Worm (Caenorhabditis elegans) whole organism, early embryonic: ENCODE results near the gene swan-2.

Source experiments
- aly-1 ChIP-seq: sonication (generic microtip); optimal IDR thresholded peaks from 2 replicates; lab custom pipeline; 2016; ENCODE audit warnings: missing genetic modification characterization, missing compliant biosample characterization
- ama-1 ChIP-seq: fragments of 150-350 bp; optimal IDR thresholded peaks from 2 replicates; lab custom pipeline; 2014
- ceh-13 ChIP-seq: fragments of 200-800 bp; sonication (Bioruptor generic); optimal IDR thresholded peaks from 2 replicates; lab custom pipeline; 2018; ENCODE audit warnings: mild to moderate bottlenecking, missing genetic modification characterization, missing compliant biosample characterization
- ets-7 ChIP-seq: sonication (generic microtip); optimal IDR thresholded peaks from 2 replicates; lab custom pipeline; 2016; ENCODE audit warnings: missing genotype, missing genetic modification characterization, missing compliant biosample characterization
- flt-1 ChIP-seq: fragments of 200-800 bp; sonication (Bioruptor generic); IDR thresholded peaks from 2 replicates; pipeline ENCODE4 v1.3.6; 2022; ENCODE audit warnings: missing genetic modification characterization, missing compliant biosample characterization
- hmbx-1 ChIP-seq: sonication (generic microtip); optimal IDR thresholded peaks from 2 replicates; lab custom pipeline; 2016; ENCODE audit warnings: mild to moderate bottlenecking, missing genetic modification characterization, missing compliant biosample characterization
- hmg-4 ChIP-seq: fragments of 200-800 bp; sonication (Bioruptor generic); optimal IDR thresholded peaks from 2 replicates; lab custom pipeline; 2018; ENCODE audit warnings: mild to moderate bottlenecking, missing genetic modification characterization, missing compliant biosample characterization
- hnd-1 ChIP-seq: sonication (generic microtip); optimal IDR thresholded peaks from 2 replicates; lab custom pipeline; 2016; ENCODE audit warnings: missing genetic modification characterization, missing compliant biosample characterization
- tbx-11 ChIP-seq: fragments of 200-800 bp; sonication (Bioruptor generic); IDR thresholded peaks from 2 replicates; pipeline ENCODE4 v1.3.6; 2022; ENCODE audit warnings: missing genetic modification characterization, missing compliant biosample characterization
- tbx-37 ChIP-seq: fragments of 200-800 bp; sonication (Bioruptor generic); conservative IDR thresholded peaks from 2 replicates; pipeline ENCODE4 v1.3.6; 2022; ENCODE audit warnings: missing genetic modification reagents, missing genetic modification characterization, missing compliant biosample characterization
- tra-4 ChIP-seq: sonication (generic microtip); optimal IDR thresholded peaks from 2 replicates; lab custom pipeline; 2017; ENCODE audit warnings: missing genetic modification characterization, missing compliant biosample characterization

DNA sequence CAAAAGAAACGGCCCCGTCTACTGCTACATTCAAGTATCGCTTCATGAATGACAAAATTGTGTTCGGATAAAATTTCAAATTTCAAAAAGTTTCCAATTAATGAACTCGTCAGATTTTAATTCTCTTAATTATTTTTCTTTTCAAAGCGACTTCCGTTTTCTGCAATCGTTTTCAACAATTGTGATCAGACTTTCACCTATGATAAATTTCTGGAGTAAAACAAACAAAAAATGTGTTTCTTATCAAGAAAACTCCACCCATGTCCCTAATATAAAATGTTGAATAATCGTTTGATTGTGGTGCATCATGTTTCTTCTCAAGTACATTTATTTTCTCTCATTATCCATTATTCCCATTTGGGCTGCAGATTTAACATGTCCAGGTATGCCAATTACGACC is 32.9 kb downstream of the swan-2 start, which contains the start of gene F20G2.5:
- TF ChIP-seq ama-1 (lab: Kevin White, UChicago) (no peak), ets-7 (no peak), hnd-1 (tag; lab: Kevin White, UChicago) (no peak), hmbx-1 (tag; lab: Kevin White, UChicago) (no peak), aly-1 (tag; lab: Kevin White, UChicago) (no peak), hmg-4 (GFP tag; lab: Kevin White, UChicago) (no peak), tbx-11 (no peak), flt-1 (GFP tag; lab: Robert Waterston, UW) (no peak), ceh-13 (GFP tag; lab: Kevin White, UChicago) (no peak), tra-4 (no peak), tbx-37 (GFP tag; lab: Robert Waterston, UW) (no peak)
